Worm (Caenorhabditis elegans) whole organism, L4 larva: Measurements from ENCODE around the gene fipr-5.

ENCODE experiments used
- Y48G9A.11 ChIP-seq: fragments of 200-800 bp; sonication (Bioruptor generic); IDR thresholded peaks from 2 replicates; pipeline ENCODE4 v1.3.6; 2022; ENCODE audit warnings: missing genetic modification reagents, missing genetic modification characterization, missing compliant biosample characterization
- aly-2 ChIP-seq: sonication (generic microtip); optimal IDR thresholded peaks from 2 replicates; lab custom pipeline; 2018; ENCODE audit warnings: missing biosample characterization, missing genetic modification characterization
- ama-1 ChIP-seq: fragments of 150-350 bp; optimal IDR thresholded peaks from 2 replicates; lab custom pipeline; 2014; ENCODE audit warnings: inconsistent platforms, mixed read lengths
- dmd-9 ChIP-seq: fragments of 200-800 bp; sonication (Bioruptor generic); IDR thresholded peaks from 2 replicates; pipeline ENCODE4 v1.3.6; 2022; ENCODE audit warnings: missing genetic modification reagents, missing genetic modification characterization, missing compliant biosample characterization
- fos-1 ChIP-seq: fragments of 150-350 bp; optimal IDR thresholded peaks from 2 replicates; lab custom pipeline; 2014; ENCODE audit warnings: missing biosample characterization, missing genetic modification characterization
- lin-13 ChIP-seq: fragments of 150-350 bp; optimal IDR thresholded peaks from 2 replicates; lab custom pipeline; 2014; ENCODE audit warnings: missing biosample characterization, missing genetic modification reagents, missing genetic modification characterization
- madf-5 ChIP-seq, 2 experiments: fragments of 200-800 bp; sonication (Bioruptor generic); IDR thresholded peaks; 2 replicates each; pipeline ENCODE4 v1.3.6; 2022; ENCODE audit warnings: missing compliant biosample characterization in 2 of 2, missing genetic modification characterization in 2 of 2
- mdl-1 ChIP-seq, 2 experiments: fragments of 150-350 bp in 1 of 2; sonication (generic microtip) in 1 of 2; optimal IDR thresholded peaks; 2 replicates each; lab custom pipeline; 2014 to 2017; ENCODE audit warnings: missing biosample characterization in 2 of 2, missing genetic modification characterization in 2 of 2
- nhr-25 ChIP-seq: sonication (generic microtip); optimal IDR thresholded peaks from 2 replicates; lab custom pipeline; 2017; ENCODE audit warnings: missing genetic modification characterization, mild to moderate bottlenecking, missing compliant biosample characterization, antibody characterized with exemption, moderate library complexity, borderline replicate concordance; ENCODE audit not compliant: insufficient read depth
- pha-4 ChIP-seq, 2 experiments: fragments of 150-350 bp in 1 of 2; fragments of 200-800 bp in 1 of 2; sonication (Bioruptor generic) in 1 of 2; IDR thresholded peaks in 1 of 2; optimal IDR thresholded peaks in 1 of 2; 2 replicates each; pipeline versions ENCODE4 v1.3.6 to Lab custom; 2014 to 2022; ENCODE audit warnings: missing genetic modification characterization in 2 of 2, missing genetic modification reagents in 2 of 2, missing biosample characterization in 1 of 2, missing compliant biosample characterization in 1 of 2
- snpc-4 ChIP-seq: fragments of 150-350 bp; optimal IDR thresholded peaks from 2 replicates; lab custom pipeline; 2014; ENCODE audit warnings: missing biosample characterization, missing genetic modification characterization
- unc-130 ChIP-seq: sonication (generic microtip); optimal IDR thresholded peaks from 2 replicates; lab custom pipeline; 2016; ENCODE audit warnings: missing genetic modification reagents, missing genetic modification characterization, missing compliant biosample characterization
- unc-62 ChIP-seq, 3 experiments: fragments of 150-350 bp in 1 of 3; sonication (generic microtip); optimal IDR thresholded peaks in 2 of 3; peaks in 1 of 3; 1 replicate in 1 of 3; 2 replicates in 2 of 3; lab custom pipeline; 2014 to 2017; ENCODE audit warnings: missing biosample characterization in 3 of 3, missing genetic modification characterization in 3 of 3, missing genetic modification reagents in 3 of 3, missing genotype in 1 of 3
- vab-7 ChIP-seq: fragments of 200-800 bp; sonication (Bioruptor generic); IDR thresholded peaks from 2 replicates; pipeline ENCODE4 v1.3.6; 2022; ENCODE audit warnings: missing genetic modification reagents, missing genetic modification characterization, missing compliant biosample characterization

DNA sequence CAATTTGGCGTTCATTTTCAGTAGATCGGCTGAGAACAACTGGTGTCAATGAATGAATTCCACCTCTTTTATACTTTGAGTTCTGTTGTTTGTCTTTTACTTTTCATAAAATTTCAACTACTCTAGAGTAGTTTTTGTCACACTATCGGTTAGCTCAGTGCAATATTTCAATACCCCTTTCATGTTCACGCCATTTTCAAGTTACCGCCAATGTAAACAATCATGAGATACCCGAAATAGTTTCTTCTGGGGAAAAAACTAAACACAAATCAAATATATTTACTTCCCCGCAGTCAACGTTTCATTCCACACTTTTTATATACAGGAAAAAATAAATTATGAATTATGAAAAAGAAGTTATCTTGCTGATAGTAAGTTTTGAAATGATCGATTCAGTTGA, 7.1 kb upstream of the fipr-5 start, which contains the start of gene fipr-4:
- TF ChIP-seq pha-4 (GFP tag; IDR thresholded peaks at IDR 0.05; lab: Robert Waterston, UW) (no peak), pha-4 (tag; optimal IDR thresholded peaks at IDR 0.05; lab: Kevin White, UChicago) (no peak), ama-1 (lab: Kevin White, UChicago) (no peak), fos-1 (tag; lab: Kevin White, UChicago) (no peak), dmd-9 (GFP tag; lab: Robert Waterston, UW) (no peak), Y48G9A.11 (GFP tag; lab: Robert Waterston, UW) (no peak), unc-62 (GFP tag; optimal IDR thresholded peaks at IDR 0.05 in 1 of 2; lab: Kevin White, UChicago) (no peak), unc-62 (tag; optimal IDR thresholded peaks at IDR 0.05; lab: Kevin White, UChicago) (no peak), vab-7 (GFP tag; lab: Robert Waterston, UW) (no peak), snpc-4 (tag; lab: Kevin White, UChicago) (no peak), unc-130 (no peak), aly-2 (tag; lab: Kevin White, UChicago) (no peak), mdl-1 (tag; optimal IDR thresholded peaks at IDR 0.05; lab: Kevin White, UChicago) (no peak), lin-13 (GFP tag; lab: Kevin White, UChicago) (no peak), nhr-25 (no peak), madf-5 (GFP tag; IDR thresholded peaks at IDR 0.05; lab: Robert Waterston, UW) (no peak)
